Worm (Caenorhabditis elegans) whole organism, L1 larva: Measurements from ENCODE around the gene rpb-12.

Source experiments
- C16A3.4 ChIP-seq: fragments of 150-350 bp; optimal IDR thresholded peaks from 2 replicates; lab custom pipeline; 2014; ENCODE audit warnings: missing biosample characterization, missing genetic modification characterization
- C34B4.2 ChIP-seq: sonication (generic microtip); optimal IDR thresholded peaks from 2 replicates; lab custom pipeline; 2017; ENCODE audit warnings: mild to moderate bottlenecking, missing genetic modification characterization, missing compliant biosample characterization
- F16B12.6 ChIP-seq: fragments of 150-350 bp; optimal IDR thresholded peaks from 2 replicates; lab custom pipeline; 2014; ENCODE audit warnings: missing biosample characterization, missing genetic modification characterization
- aha-1 ChIP-seq: fragments of 150-350 bp; optimal IDR thresholded peaks from 2 replicates; lab custom pipeline; 2014; ENCODE audit warnings: missing biosample characterization, missing genetic modification characterization
- alr-1 ChIP-seq: fragments of 200-800 bp; sonication (Bioruptor generic); optimal IDR thresholded peaks from 2 replicates; lab custom pipeline; 2018; ENCODE audit warnings: borderline replicate concordance, mild to moderate bottlenecking, missing genetic modification characterization, missing compliant biosample characterization
- aly-2 ChIP-seq: fragments of 150-350 bp; optimal IDR thresholded peaks from 2 replicates; lab custom pipeline; 2014; ENCODE audit warnings: missing biosample characterization, missing genetic modification characterization
- ama-1 ChIP-seq: fragments of 150-350 bp; optimal IDR thresholded peaks from 2 replicates; lab custom pipeline; 2014
- blmp-1 ChIP-seq: fragments of 150-350 bp; optimal IDR thresholded peaks from 2 replicates; lab custom pipeline; 2014; ENCODE audit warnings: missing biosample characterization, missing genetic modification characterization
- ceh-8 ChIP-seq: fragments of 200-800 bp; sonication (Bioruptor generic); optimal IDR thresholded peaks from 2 replicates; lab custom pipeline; 2018; ENCODE audit warnings: mild to moderate bottlenecking, missing genetic modification characterization, moderate library complexity, missing compliant biosample characterization
- dpl-1 ChIP-seq, 3 experiments: fragments of 150-350 bp in 2 of 3; sonication (generic microtip) in 1 of 3; optimal IDR thresholded peaks; 2 replicates each; lab custom pipeline; 2014 to 2017; ENCODE audit warnings: missing biosample characterization in 3 of 3, missing genetic modification characterization in 3 of 3, missing genetic modification reagents in 3 of 3
- dsc-1 ChIP-seq: sonication (generic microtip); optimal IDR thresholded peaks from 2 replicates; lab custom pipeline; 2016; ENCODE audit warnings: mild to moderate bottlenecking, missing genetic modification characterization, missing compliant biosample characterization
- efl-1 ChIP-seq, 4 experiments: fragments of 150-350 bp; optimal IDR thresholded peaks in 3 of 4; peaks in 1 of 4; 1 replicate in 1 of 4; 2 replicates in 3 of 4; lab custom pipeline; 2014; ENCODE audit warnings: missing biosample characterization in 2 of 4, missing genetic modification characterization in 2 of 4, missing genetic modification reagents in 2 of 4
- efl-3 ChIP-seq: fragments of 200-800 bp; sonication (Bioruptor generic); optimal IDR thresholded peaks from 2 replicates; lab custom pipeline; 2018; ENCODE audit warnings: mild to moderate bottlenecking, missing genetic modification characterization, missing compliant biosample characterization
- egl-13 ChIP-seq: sonication (generic microtip); optimal IDR thresholded peaks from 2 replicates; lab custom pipeline; 2016; ENCODE audit warnings: missing genotype, missing genetic modification reagents, missing genetic modification characterization, missing compliant biosample characterization
- egl-27 ChIP-seq, 2 experiments: fragments of 150-350 bp in 1 of 2; sonication (generic microtip); optimal IDR thresholded peaks; 3 replicates each; lab custom pipeline; 2017 to 2018; ENCODE audit warnings: missing biosample characterization in 2 of 2, missing genetic modification characterization in 2 of 2, missing genetic modification reagents in 2 of 2
- elt-2 ChIP-seq: sonication (generic microtip); optimal IDR thresholded peaks from 2 replicates; lab custom pipeline; 2016; ENCODE audit warnings: missing genetic modification characterization, mild to moderate bottlenecking, inconsistent platforms, missing compliant biosample characterization, missing genetic modification reagents
- fkh-4 ChIP-seq: sonication (generic microtip); optimal IDR thresholded peaks from 2 replicates; lab custom pipeline; 2016; ENCODE audit warnings: missing compliant biosample characterization, missing genetic modification characterization, borderline replicate concordance
- fos-1 ChIP-seq: fragments of 150-350 bp; optimal IDR thresholded peaks from 2 replicates; lab custom pipeline; 2014; ENCODE audit warnings: missing biosample characterization, missing genetic modification characterization
- grh-1 ChIP-seq: fragments of 200-800 bp; sonication (Bioruptor generic); IDR thresholded peaks from 2 replicates; pipeline ENCODE4 v1.3.6; 2022; ENCODE audit warnings: missing genetic modification reagents, missing genetic modification characterization, missing compliant biosample characterization
- hpl-2 ChIP-seq: fragments of 150-350 bp; optimal IDR thresholded peaks from 2 replicates; lab custom pipeline; 2014; ENCODE audit warnings: missing biosample characterization, missing genetic modification reagents, missing genetic modification characterization
- irx-1 ChIP-seq: sonication (generic microtip); optimal IDR thresholded peaks from 2 replicates; lab custom pipeline; 2016; ENCODE audit warnings: missing genetic modification characterization, missing compliant biosample characterization
- isw-1 ChIP-seq: fragments of 200-800 bp; sonication (Bioruptor generic); IDR thresholded peaks from 2 replicates; pipeline ENCODE4 v1.3.6; 2022; ENCODE audit warnings: missing genetic modification characterization, missing compliant biosample characterization
- lin-13 ChIP-seq: fragments of 150-350 bp; optimal IDR thresholded peaks from 2 replicates; lab custom pipeline; 2014; ENCODE audit warnings: missing biosample characterization, missing genetic modification reagents, missing genetic modification characterization
- lin-14 ChIP-seq: fragments of 200-800 bp; sonication (Bioruptor generic); optimal IDR thresholded peaks from 2 replicates; lab custom pipeline; 2018; ENCODE audit warnings: mild to moderate bottlenecking, missing genetic modification characterization, moderate library complexity, missing compliant biosample characterization
- lin-35 ChIP-seq, 2 experiments: fragments of 150-350 bp; optimal IDR thresholded peaks; 2 replicates each; lab custom pipeline; 2014; ENCODE audit warnings: missing biosample characterization in 2 of 2, missing genetic modification characterization in 2 of 2, missing genetic modification reagents in 2 of 2
- lsy-2 ChIP-seq, 2 experiments: fragments of 150-350 bp; optimal IDR thresholded peaks; 2 replicates each; lab custom pipeline; 2014; ENCODE audit warnings: missing biosample characterization in 2 of 2, missing genetic modification characterization in 2 of 2
- mef-2 ChIP-seq: fragments of 150-350 bp; optimal IDR thresholded peaks from 2 replicates; lab custom pipeline; 2014; ENCODE audit warnings: missing biosample characterization, missing genetic modification characterization
- mep-1 ChIP-seq: fragments of 150-350 bp; optimal IDR thresholded peaks from 2 replicates; lab custom pipeline; 2014; ENCODE audit warnings: missing biosample characterization, missing genetic modification characterization
- nhr-20 ChIP-seq: sonication (generic microtip); optimal IDR thresholded peaks from 2 replicates; lab custom pipeline; 2016; ENCODE audit warnings: mild to moderate bottlenecking, missing genetic modification characterization, missing compliant biosample characterization
- nhr-77 ChIP-seq: fragments of 150-350 bp; optimal IDR thresholded peaks from 2 replicates; lab custom pipeline; 2014; ENCODE audit warnings: missing biosample characterization, missing genetic modification characterization
- nhr-85 ChIP-seq: sonication (generic microtip); peaks from one replicate; lab custom pipeline; 2016; ENCODE audit warnings: missing genetic modification characterization, inconsistent platforms, missing compliant biosample characterization
- pax-3 ChIP-seq: fragments of 200-800 bp; sonication (Bioruptor generic); optimal IDR thresholded peaks from 2 replicates; lab custom pipeline; 2018; ENCODE audit warnings: mild to moderate bottlenecking, missing genetic modification characterization, moderate library complexity, missing compliant biosample characterization
- pqm-1 ChIP-seq: sonication (generic microtip); optimal IDR thresholded peaks from 3 replicates; lab custom pipeline; 2017; ENCODE audit warnings: missing biosample characterization, missing genetic modification characterization
- rnt-1 ChIP-seq: sonication (generic microtip); optimal IDR thresholded peaks from 2 replicates; lab custom pipeline; 2016; ENCODE audit warnings: mild to moderate bottlenecking, missing genetic modification characterization, moderate library complexity, missing compliant biosample characterization
- skn-1 ChIP-seq: fragments of 150-350 bp; optimal IDR thresholded peaks from 2 replicates; lab custom pipeline; 2014; ENCODE audit warnings: missing biosample characterization, missing genetic modification characterization
- snpc-4 ChIP-seq: fragments of 150-350 bp; optimal IDR thresholded peaks from 2 replicates; lab custom pipeline; 2014; ENCODE audit warnings: missing biosample characterization, missing genetic modification characterization
- sup-37 ChIP-seq: fragments of 200-800 bp; sonication (Bioruptor generic); optimal IDR thresholded peaks from 2 replicates; lab custom pipeline; 2018; ENCODE audit warnings: mild to moderate bottlenecking, missing genetic modification characterization, missing compliant biosample characterization
- swsn-7 ChIP-seq: sonication (generic microtip); optimal IDR thresholded peaks from 2 replicates; lab custom pipeline; 2016; ENCODE audit warnings: missing genetic modification characterization, missing compliant biosample characterization
- tbx-2 ChIP-seq: sonication (generic microtip); optimal IDR thresholded peaks from 2 replicates; lab custom pipeline; 2016; ENCODE audit warnings: missing genetic modification characterization, missing compliant biosample characterization
- unc-130 ChIP-seq: fragments of 150-350 bp; optimal IDR thresholded peaks from 2 replicates; lab custom pipeline; 2017; ENCODE audit warnings: missing biosample characterization, missing genetic modification characterization, inconsistent platforms
- unc-30 ChIP-seq: sonication (generic microtip); optimal IDR thresholded peaks from 2 replicates; lab custom pipeline; 2017; ENCODE audit warnings: missing biosample characterization, missing genetic modification characterization
- unc-62 ChIP-seq: fragments of 150-350 bp; optimal IDR thresholded peaks from 2 replicates; lab custom pipeline; 2014; ENCODE audit warnings: missing biosample characterization, missing genetic modification reagents, missing genetic modification characterization
- unc-86 ChIP-seq: sonication (generic microtip); optimal IDR thresholded peaks from 2 replicates; lab custom pipeline; 2016; ENCODE audit warnings: missing genetic modification characterization, missing compliant biosample characterization
- vab-15 ChIP-seq: sonication (generic microtip); optimal IDR thresholded peaks from 2 replicates; lab custom pipeline; 2017; ENCODE audit warnings: missing genotype, mild to moderate bottlenecking, missing genetic modification characterization, missing compliant biosample characterization
- xbp-1 ChIP-seq: sonication (generic microtip); optimal IDR thresholded peaks from 2 replicates; lab custom pipeline; 2016; ENCODE audit warnings: missing genetic modification characterization, missing compliant biosample characterization
- zag-1 ChIP-seq: fragments of 150-350 bp; optimal IDR thresholded peaks from 2 replicates; lab custom pipeline; 2014; ENCODE audit warnings: missing biosample characterization, missing genetic modification characterization
- zip-4 ChIP-seq: fragments of 200-800 bp; sonication (Bioruptor generic); optimal IDR thresholded peaks from 2 replicates; lab custom pipeline; 2018; ENCODE audit warnings: mild to moderate bottlenecking, missing genetic modification characterization, moderate library complexity, missing compliant biosample characterization
- ztf-11 ChIP-seq, 2 experiments: sonication (generic microtip); optimal IDR thresholded peaks; 2 replicates each; lab custom pipeline; 2016 to 2017; ENCODE audit warnings: missing genetic modification characterization in 2 of 2, missing biosample characterization in 1 of 2, missing compliant biosample characterization in 1 of 2
- ztf-4 ChIP-seq: fragments of 150-350 bp; optimal IDR thresholded peaks from 2 replicates; lab custom pipeline; 2014; ENCODE audit warnings: missing biosample characterization, missing genetic modification characterization

Gene rpb-12

ce11 chrIV:9194524-9194923 is 47.9 kb upstream of the rpb-12 start, which contains the start of gene C46C2.7:
Gene C46C2.7, plus strand, starts transcription at chrIV:9194824.
- TF ChIP-seq lsy-2 (tag; optimal IDR thresholded peaks at IDR 0.05; lab: Kevin White, UChicago), result peak in 1 of 2 experiments; percentile 19
- TF ChIP-seq, all 84 proteins: peak for 1; not testable (repeated sequence) for 83

ce11 chrIV:9192522-9192921 is 45.9 kb upstream of the rpb-12 start, which contains the start of gene C46C2.5:
Gene C46C2.5, minus strand, starts transcription at chrIV:9192622.
- no peak for TF ChIP-seq aha-1 (tag; lab: Kevin White, UChicago)
- no peak for TF ChIP-seq skn-1 (tag; lab: Kevin White, UChicago)
- no peak for TF ChIP-seq zag-1
- TF ChIP-seq zip-4 (GFP tag; lab: Kevin White, UChicago), result no peak
- TF ChIP-seq tbx-2 (tag; lab: Kevin White, UChicago), result no peak

- TF ChIP-seq rnt-1 (tag; lab: Kevin White, UChicago), result peak; percentile 92
- TF ChIP-seq unc-86, result peak; percentile 43
- peak; percentile 60 for TF ChIP-seq fos-1 (tag; lab: Kevin White, UChicago)
- peak; percentile 60 for TF ChIP-seq irx-1 (tag; lab: Kevin White, UChicago)
- peak; percentile 59 to 62 for TF ChIP-seq efl-1 (optimal IDR thresholded peaks at IDR 0.05; lab: Kevin White, UChicago)
- peak; percentile 46 to 94 for TF ChIP-seq efl-1 (GFP tag; optimal IDR thresholded peaks at IDR 0.05 in 1 of 2; lab: Kevin White, UChicago)
- no peak for TF ChIP-seq hpl-2 (GFP tag; lab: Kevin White, UChicago)
- no peak for TF ChIP-seq isw-1 (GFP tag; lab: Robert Waterston, UW)
- peak; percentile 53 for TF ChIP-seq lin-13
- TF ChIP-seq ztf-4 (tag; lab: Kevin White, UChicago), result no peak
- no peak for TF ChIP-seq aha-1 (tag; lab: Kevin White, UChicago)
- peak; percentile 74 for TF ChIP-seq nhr-20 (tag; lab: Kevin White, UChicago)
- peak in 1 of 2 experiments; percentile 39 for TF ChIP-seq ztf-11 (tag; optimal IDR thresholded peaks at IDR 0.05; lab: Kevin White, UChicago)
- no peak for TF ChIP-seq ama-1
- TF ChIP-seq C34B4.2 (tag; lab: Kevin White, UChicago), result no peak
- peak; percentile 80 for TF ChIP-seq unc-130 (tag; lab: Kevin White, UChicago)
- TF ChIP-seq skn-1 (tag; lab: Kevin White, UChicago), result peak; percentile 72
- TF ChIP-seq egl-27 (tag; optimal IDR thresholded peaks at IDR 0.05; lab: Kevin White, UChicago), result no peak
- no peak for TF ChIP-seq pax-3 (tag; lab: Kevin White, UChicago)
- peak; percentile 69 for TF ChIP-seq lin-14 (GFP tag; lab: Kevin White, UChicago)
- TF ChIP-seq unc-62 (GFP tag; lab: Kevin White, UChicago), result no peak
- TF ChIP-seq xbp-1 (tag; lab: Kevin White, UChicago), result peak; percentile 72
- TF ChIP-seq nhr-77 (tag; lab: Kevin White, UChicago), result peak; percentile 55
- peak; percentile 31 to 56 (median 53) for TF ChIP-seq dpl-1 (GFP tag; optimal IDR thresholded peaks at IDR 0.05; lab: Kevin White, UChicago)
- no peak for TF ChIP-seq fkh-4 (tag; lab: Kevin White, UChicago)
- TF ChIP-seq nhr-85, result peak; percentile 60
- peak; percentile 44 for TF ChIP-seq aly-2 (tag; lab: Kevin White, UChicago)
- TF ChIP-seq unc-30 (tag; lab: Kevin White, UChicago), result no peak
- TF ChIP-seq mep-1 (tag; lab: Kevin White, UChicago), result peak; percentile 85
- TF ChIP-seq snpc-4 (tag; lab: Kevin White, UChicago), result peak; percentile 16
- TF ChIP-seq blmp-1 (tag; lab: Kevin White, UChicago), result peak; percentile 23
- peak; percentile 0 for TF ChIP-seq sup-37 (GFP tag; lab: Kevin White, UChicago)
- TF ChIP-seq lin-35 (GFP tag; optimal IDR thresholded peaks at IDR 0.05; lab: Kevin White, UChicago), result peak; percentile 48 to 82
- TF ChIP-seq vab-15, result no peak
- TF ChIP-seq C16A3.4, result peak; percentile 79
- peak; percentile 77 for TF ChIP-seq swsn-7 (tag; lab: Kevin White, UChicago)
- peak; percentile 42 for TF ChIP-seq egl-13 (tag; lab: Kevin White, UChicago)
- no peak for TF ChIP-seq elt-2 (tag; lab: Kevin White, UChicago)
- peak; percentile 6 for TF ChIP-seq ceh-8 (GFP tag; lab: Kevin White, UChicago)
- TF ChIP-seq F16B12.6 (tag; lab: Kevin White, UChicago), result peak; percentile 55
- peak; percentile 5 for TF ChIP-seq efl-3
- no peak for TF ChIP-seq grh-1 (GFP tag; lab: Robert Waterston, UW)
- no peak for TF ChIP-seq alr-1 (tag; lab: Kevin White, UChicago)
- TF ChIP-seq dsc-1 (tag; lab: Kevin White, UChicago), result peak; percentile 79
- TF ChIP-seq mef-2 (tag; lab: Kevin White, UChicago), result no peak
- no peak for TF ChIP-seq pqm-1 (tag; lab: Kevin White, UChicago)
Measured at ce11 chrIV:9191183-9191582, 44.5 kb upstream of the rpb-12 start.
